Worm (Caenorhabditis elegans) whole organism, late embryonic: Measurements from ENCODE around the gene K03A11.5.

Source experiments
- C38D4.7 ChIP-seq: fragments of 200-800 bp; sonication (Bioruptor generic); optimal IDR thresholded peaks from 2 replicates; lab custom pipeline; 2018; ENCODE audit warnings: mild to moderate bottlenecking, missing genetic modification characterization, moderate library complexity, missing compliant biosample characterization
- F13H6.1 ChIP-seq: sonication (generic microtip); optimal IDR thresholded peaks from 2 replicates; lab custom pipeline; 2016; ENCODE audit warnings: missing genetic modification characterization, missing compliant biosample characterization
- K09A11.1 ChIP-seq: sonication (generic microtip); optimal IDR thresholded peaks from 2 replicates; lab custom pipeline; 2017; ENCODE audit warnings: antibody characterized with exemption, mild to moderate bottlenecking, missing genetic modification characterization, missing compliant biosample characterization; ENCODE audit not compliant: insufficient read depth
- T23F11.4 ChIP-seq: fragments of 200-800 bp; sonication (Bioruptor generic); optimal IDR thresholded peaks from 2 replicates; lab custom pipeline; 2018; ENCODE audit warnings: mild to moderate bottlenecking, missing genetic modification characterization, missing compliant biosample characterization
- ahr-1 ChIP-seq: sonication (generic microtip); optimal IDR thresholded peaks from 2 replicates; lab custom pipeline; 2016; ENCODE audit warnings: missing genetic modification characterization, missing compliant biosample characterization
- ama-1 ChIP-seq: fragments of 150-350 bp; optimal IDR thresholded peaks from 2 replicates; lab custom pipeline; 2014
- ceh-19 ChIP-seq: fragments of 200-800 bp; sonication (Bioruptor generic); optimal IDR thresholded peaks from 2 replicates; lab custom pipeline; 2018; ENCODE audit warnings: mild to moderate bottlenecking, missing genetic modification characterization, missing compliant biosample characterization
- ceh-2 ChIP-seq: sonication (generic microtip); optimal IDR thresholded peaks from 2 replicates; lab custom pipeline; 2016; ENCODE audit warnings: missing genotype, missing genetic modification characterization, missing compliant biosample characterization
- ceh-22 ChIP-seq: sonication (generic microtip); optimal IDR thresholded peaks from 2 replicates; lab custom pipeline; 2017; ENCODE audit warnings: missing biosample characterization, missing genetic modification characterization
- ceh-31 ChIP-seq: sonication (generic microtip); optimal IDR thresholded peaks from 2 replicates; lab custom pipeline; 2016; ENCODE audit warnings: missing genetic modification characterization, missing compliant biosample characterization
- ceh-6 ChIP-seq: fragments of 200-800 bp; sonication (Bioruptor generic); optimal IDR thresholded peaks from 2 replicates; lab custom pipeline; 2018; ENCODE audit warnings: mild to moderate bottlenecking, missing genetic modification characterization, missing compliant biosample characterization
- ceh-9 ChIP-seq: sonication (generic microtip); optimal IDR thresholded peaks from 2 replicates; lab custom pipeline; 2016; ENCODE audit warnings: mild to moderate bottlenecking, missing genetic modification characterization, inconsistent platforms, missing compliant biosample characterization
- che-1 ChIP-seq: sonication (generic microtip); optimal IDR thresholded peaks from 2 replicates; lab custom pipeline; 2016; ENCODE audit warnings: mild to moderate bottlenecking, missing genetic modification characterization, missing compliant biosample characterization
- dmd-4 ChIP-seq: sonication (generic microtip); optimal IDR thresholded peaks from 2 replicates; lab custom pipeline; 2016; ENCODE audit warnings: borderline replicate concordance, missing genetic modification characterization, missing compliant biosample characterization
- dve-1 ChIP-seq: sonication (generic microtip); optimal IDR thresholded peaks from 2 replicates; lab custom pipeline; 2017; ENCODE audit warnings: antibody characterized with exemption, mild to moderate bottlenecking, missing genetic modification characterization, missing compliant biosample characterization
- elt-2 ChIP-seq: sonication (generic microtip); optimal IDR thresholded peaks from 2 replicates; lab custom pipeline; 2016; ENCODE audit warnings: missing genetic modification reagents, missing genetic modification characterization, missing compliant biosample characterization
- elt-4 ChIP-seq: sonication (generic microtip); optimal IDR thresholded peaks from 2 replicates; lab custom pipeline; 2016; ENCODE audit warnings: missing genetic modification characterization, missing compliant biosample characterization
- ets-4 ChIP-seq: sonication (generic microtip); optimal IDR thresholded peaks from 2 replicates; lab custom pipeline; 2016; ENCODE audit warnings: missing genetic modification characterization, missing compliant biosample characterization
- fax-1 ChIP-seq: sonication (generic microtip); optimal IDR thresholded peaks from 2 replicates; lab custom pipeline; 2016; ENCODE audit warnings: missing genotype, missing genetic modification characterization, missing compliant biosample characterization
- fkh-10 ChIP-seq: fragments of 150-350 bp; optimal IDR thresholded peaks from 2 replicates; lab custom pipeline; 2014; ENCODE audit warnings: missing biosample characterization, missing genetic modification reagents, missing genetic modification characterization
- fkh-6 ChIP-seq: sonication (generic microtip); optimal IDR thresholded peaks from 2 replicates; lab custom pipeline; 2016; ENCODE audit warnings: missing genetic modification characterization, missing compliant biosample characterization
- hlh-13 ChIP-seq: fragments of 200-800 bp; sonication (Bioruptor generic); optimal IDR thresholded peaks from 2 replicates; lab custom pipeline; 2018; ENCODE audit warnings: mild to moderate bottlenecking, missing genetic modification characterization, missing compliant biosample characterization
- hlh-30 ChIP-seq: sonication (generic microtip); optimal IDR thresholded peaks from 2 replicates; lab custom pipeline; 2017; ENCODE audit warnings: antibody characterized with exemption, missing genetic modification characterization, missing compliant biosample characterization; ENCODE audit not compliant: insufficient read depth
- hlh-6 ChIP-seq: sonication (generic microtip); optimal IDR thresholded peaks from 2 replicates; lab custom pipeline; 2016; ENCODE audit warnings: missing genotype, missing genetic modification characterization, missing compliant biosample characterization
- hlh-8 ChIP-seq: sonication (generic microtip); optimal IDR thresholded peaks from 2 replicates; lab custom pipeline; 2016; ENCODE audit warnings: missing genotype, missing genetic modification characterization, missing compliant biosample characterization
- lin-11 ChIP-seq: fragments of 200-800 bp; sonication (Bioruptor generic); optimal IDR thresholded peaks from 2 replicates; lab custom pipeline; 2018; ENCODE audit warnings: mild to moderate bottlenecking, missing genetic modification characterization, missing compliant biosample characterization
- madf-2 ChIP-seq: sonication (generic microtip); optimal IDR thresholded peaks from 2 replicates; lab custom pipeline; 2017; ENCODE audit warnings: missing genetic modification characterization, missing compliant biosample characterization
- mec-3 ChIP-seq: sonication (generic microtip); optimal IDR thresholded peaks from 2 replicates; lab custom pipeline; 2016; ENCODE audit warnings: borderline replicate concordance, missing genetic modification characterization, missing compliant biosample characterization
- nfya-1 ChIP-seq: sonication (generic microtip); optimal IDR thresholded peaks from 2 replicates; lab custom pipeline; 2017; ENCODE audit warnings: missing genetic modification characterization, mild to moderate bottlenecking, missing compliant biosample characterization, antibody characterized with exemption, moderate library complexity
- nhr-11 ChIP-seq: fragments of 150-350 bp; optimal IDR thresholded peaks from 2 replicates; lab custom pipeline; 2014; ENCODE audit warnings: missing biosample characterization, missing genetic modification characterization
- nhr-232 ChIP-seq: sonication (generic microtip); optimal IDR thresholded peaks from 2 replicates; lab custom pipeline; 2016; ENCODE audit warnings: missing genetic modification characterization, missing compliant biosample characterization
- npax-4 ChIP-seq: sonication (generic microtip); optimal IDR thresholded peaks from 2 replicates; lab custom pipeline; 2016; ENCODE audit warnings: missing genetic modification characterization, missing compliant biosample characterization
- pag-3 ChIP-seq: sonication (generic microtip); optimal IDR thresholded peaks from 2 replicates; lab custom pipeline; 2016; ENCODE audit warnings: missing compliant biosample characterization, missing genetic modification characterization, borderline replicate concordance
- pax-1 ChIP-seq: fragments of 150-350 bp; optimal IDR thresholded peaks from 2 replicates; lab custom pipeline; 2014; ENCODE audit warnings: missing biosample characterization, missing genetic modification characterization
- pha-2 ChIP-seq: sonication (generic microtip); optimal IDR thresholded peaks from 2 replicates; lab custom pipeline; 2017; ENCODE audit warnings: mild to moderate bottlenecking, missing genetic modification characterization, missing compliant biosample characterization
- rnt-1 ChIP-seq: sonication (generic microtip); optimal IDR thresholded peaks from 2 replicates; lab custom pipeline; 2016; ENCODE audit warnings: missing genetic modification characterization, missing compliant biosample characterization
- sdc-2 ChIP-seq: sonication (generic microtip); optimal IDR thresholded peaks from 2 replicates; lab custom pipeline; 2016; ENCODE audit warnings: missing genotype, missing genetic modification characterization, missing compliant biosample characterization
- sox-2 ChIP-seq: fragments of 200-800 bp; sonication (Bioruptor generic); IDR thresholded peaks from 2 replicates; pipeline ENCODE4 v1.3.6; 2022; ENCODE audit warnings: missing genetic modification reagents, missing genetic modification characterization, missing compliant biosample characterization
- unc-42 ChIP-seq: sonication (generic microtip); optimal IDR thresholded peaks from 2 replicates; lab custom pipeline; 2016; ENCODE audit warnings: missing genotype, missing genetic modification characterization, missing compliant biosample characterization
- unc-55 ChIP-seq: sonication (generic microtip); optimal IDR thresholded peaks from 2 replicates; lab custom pipeline; 2017; ENCODE audit warnings: missing biosample characterization, missing genetic modification reagents, missing genetic modification characterization
- zip-5 ChIP-seq: sonication (generic microtip); optimal IDR thresholded peaks from 2 replicates; lab custom pipeline; 2016; ENCODE audit warnings: missing genetic modification characterization, missing compliant biosample characterization
- ztf-16 ChIP-seq: sonication (generic microtip); optimal IDR thresholded peaks from 2 replicates; lab custom pipeline; 2017; ENCODE audit warnings: missing genetic modification characterization, missing compliant biosample characterization

K03A11.5 gene

ce11 chrX:13088539-13088938 lies 25.2 kb downstream of the K03A11.5 start:
- TF ChIP-seq fax-1 (tag; lab: Kevin White, UChicago) (no peak), fkh-6 (tag; lab: Kevin White, UChicago) (no peak), pha-2 (tag; lab: Kevin White, UChicago) (no peak), ztf-16 (tag; lab: Kevin White, UChicago) (no peak), ceh-31 (tag; lab: Kevin White, UChicago) (no peak), elt-4 (no peak), ets-4 (tag; lab: Kevin White, UChicago) (no peak), npax-4 (no peak), unc-42 (tag; lab: Kevin White, UChicago) (no peak), dmd-4 (tag; lab: Kevin White, UChicago) (no peak), C38D4.7 (GFP tag; lab: Kevin White, UChicago) (no peak), rnt-1 (no peak), ceh-9 (tag; lab: Kevin White, UChicago) (no peak), sox-2 (GFP tag; lab: Robert Waterston, UW) (no peak), zip-5 (tag; lab: Kevin White, UChicago) (no peak), ceh-19 (GFP tag; lab: Kevin White, UChicago) (no peak), K09A11.1 (tag; lab: Kevin White, UChicago) (no peak)

ce11 chrX:13090665-13091064 lies 27.3 kb downstream of the K03A11.5 start, which contains the start of gene R03G8.3:
TSS of gene R03G8.3 (plus strand) at chrX:13090965.
- TF ChIP-seq fkh-10 (GFP tag; lab: Kevin White, UChicago) (no peak), ahr-1 (no peak), elt-2 (no peak), hlh-13 (no peak), ceh-2 (tag; lab: Kevin White, UChicago) (no peak), mec-3 (no peak), sdc-2 (tag; lab: Kevin White, UChicago) (no peak), pag-3 (tag; lab: Kevin White, UChicago) (no peak), madf-2 (no peak), dmd-4 (tag; lab: Kevin White, UChicago) (no peak)
- TF ChIP-seq, all 69 proteins: peak for 0

- no peak for TF ChIP-seq hlh-13
- TF ChIP-seq ceh-6 (GFP tag; lab: Kevin White, UChicago), result no peak
- TF ChIP-seq pax-1 (tag; lab: Kevin White, UChicago), result no peak
- TF ChIP-seq, all 69 proteins: peak for 0
These were observed 27.9 kb downstream of the K03A11.5 start for ce11 chrX:13091199-13091598.

ce11 chrX:13100410-13100809 lies 37.1 kb downstream of the K03A11.5 start, which contains the start of gene R03G8.6:
TSS of gene R03G8.6 (minus strand) at chrX:13100510.
- TF ChIP-seq ets-4 (tag; lab: Kevin White, UChicago) (no peak), nhr-11 (tag; lab: Kevin White, UChicago) (no peak), pax-1 (tag; lab: Kevin White, UChicago) (no peak), hlh-6 (tag; lab: Kevin White, UChicago) (no peak)

- TF ChIP-seq che-1 (tag; lab: Kevin White, UChicago) (no peak), unc-55 (GFP tag; lab: Kevin White, UChicago) (no peak), dve-1 (tag; lab: Kevin White, UChicago) (no peak), ama-1 (lab: Kevin White, UChicago) (no peak), K09A11.1 (tag; lab: Kevin White, UChicago) (no peak), ceh-22 (tag; lab: Kevin White, UChicago) (no peak), T23F11.4 (GFP tag; lab: Kevin White, UChicago) (no peak), ets-4 (tag; lab: Kevin White, UChicago) (no peak), npax-4 (no peak), zip-5 (tag; lab: Kevin White, UChicago) (no peak), lin-11 (no peak), hlh-8 (tag; lab: Kevin White, UChicago) (no peak), ztf-16 (tag; lab: Kevin White, UChicago) (no peak), F13H6.1 (tag; lab: Kevin White, UChicago) (no peak), nfya-1 (tag; lab: Kevin White, UChicago) (no peak), nhr-232 (no peak), pag-3 (tag; lab: Kevin White, UChicago) (no peak), hlh-30 (no peak), fkh-6 (tag; lab: Kevin White, UChicago) (no peak), rnt-1 (no peak)
- TF ChIP-seq, all 69 proteins: peak for 0
These were observed 39.5 kb downstream of the K03A11.5 start for ce11 chrX:13102838-13103237.
